Worm (Caenorhabditis elegans) whole organism, L3 larva: ENCODE results near the gene C53B7.2.

Source experiments
- egl-27 ChIP-seq: sonication (generic microtip); optimal IDR thresholded peaks from 4 replicates; lab custom pipeline; 2017; ENCODE audit warnings: missing biosample characterization, missing genetic modification reagents, missing genetic modification characterization
- nhr-12 ChIP-seq: fragments of 150-350 bp; optimal IDR thresholded peaks from 2 replicates; lab custom pipeline; 2014; ENCODE audit warnings: missing biosample characterization, missing genetic modification characterization
- nhr-76 ChIP-seq: fragments of 150-350 bp; sonication (generic microtip); optimal IDR thresholded peaks from 5 replicates; lab custom pipeline; 2014; ENCODE audit warnings: missing biosample characterization, missing genetic modification characterization
- skn-1 ChIP-seq: fragments of 150-350 bp; optimal IDR thresholded peaks from 2 replicates; lab custom pipeline; 2014; ENCODE audit warnings: missing biosample characterization, missing genetic modification characterization
- zag-1 ChIP-seq: fragments of 150-350 bp; optimal IDR thresholded peaks from 2 replicates; lab custom pipeline; 2014; ENCODE audit warnings: missing biosample characterization, missing genetic modification characterization

ce11 chrX:6850412-6850811 lies 4.4 kb downstream of the C53B7.2 start:
- no peak for TF ChIP-seq egl-27 (tag; lab: Kevin White, UChicago)
- TF ChIP-seq nhr-76 (tag; lab: Kevin White, UChicago): no peak
- TF ChIP-seq zag-1 (tag; lab: Kevin White, UChicago): no peak
- no peak for TF ChIP-seq skn-1
- no peak for TF ChIP-seq nhr-12 (tag; lab: Kevin White, UChicago)
